Fruit fly (Drosophila melanogaster): ENCODE results near the gene loaf.

loaf gene

dm6 chr3L:11707978-11708632 is 57.9 kb downstream of the loaf start, which contains the start of gene CG11658 (continued):
- TF ChIP-seq Blimp-1 (GFP tag; optimal IDR thresholded peaks at IDR 0.05) (no peak), Gug (GFP tag; IDR thresholded peaks at IDR 0.05) (no peak), Hr39 (GFP tag; optimal IDR thresholded peaks at IDR 0.05) (no peak), net (GFP tag; optimal IDR thresholded peaks at IDR 0.05) (no peak), CG10631 (GFP tag; optimal IDR thresholded peaks at IDR 0.05) (no peak), CG6163 (GFP tag; IDR thresholded peaks at IDR 0.05) (peak; percentile 77), esn (GFP tag; optimal IDR thresholded peaks at IDR 0.05) (no peak), Lpt (GFP tag; optimal IDR thresholded peaks at IDR 0.05) (peak; percentile 42), Smox (GFP tag; optimal IDR thresholded peaks at IDR 0.05) (no peak), CG6276 (GFP tag; optimal IDR thresholded peaks at IDR 0.05) (peak; percentile 12), OdsH (GFP tag; optimal IDR thresholded peaks at IDR 0.05) (no peak), CG11902 (GFP tag; optimal IDR thresholded peaks at IDR 0.05) (no peak), Ets96B (tag; optimal IDR thresholded peaks at IDR 0.05) (peak; percentile 39), CG32006 (GFP tag; optimal IDR thresholded peaks at IDR 0.05) (no peak), vri (GFP tag; optimal IDR thresholded peaks at IDR 0.05) (peak; percentile 37), CG3919 (GFP tag; optimal IDR thresholded peaks at IDR 0.05) (no peak), svp (GFP tag) (no peak), CG8632 (GFP tag; optimal IDR thresholded peaks at IDR 0.05) (no peak), Hr4 (GFP tag; optimal IDR thresholded peaks at IDR 0.05) (no peak), CG11762 (GFP tag; optimal IDR thresholded peaks at IDR 0.05; ENCODE audit: insufficient read depth) (no peak), eg (GFP tag; IDR thresholded peaks at IDR 0.05) (peak; percentile 68; the same call in 2 of the 3 replicates), CG10669 (GFP tag; optimal IDR thresholded peaks at IDR 0.05) (no peak), Sox15 (GFP tag; optimal IDR thresholded peaks at IDR 0.05) (no peak), fd85E (GFP tag; optimal IDR thresholded peaks at IDR 0.05) (peak; percentile 6), CG16779 (tag; optimal IDR thresholded peaks at IDR 0.05) (peak; percentile 57), dac (GFP tag; optimal IDR thresholded peaks at IDR 0.05) (no peak), Eip75B (GFP tag; optimal IDR thresholded peaks at IDR 0.05) (no peak), CG7368 (GFP tag; optimal IDR thresholded peaks at IDR 0.05) (no peak), CG34406 (GFP tag; optimal IDR thresholded peaks at IDR 0.05) (no peak), topi (GFP tag; optimal IDR thresholded peaks at IDR 0.05) (no peak), CG8119 (GFP tag; IDR thresholded peaks at IDR 0.05) (peak; percentile 48; the same call in 2 of the 3 replicates), CG3032 (tag; optimal IDR thresholded peaks at IDR 0.05) (no peak)

- TF ChIP-seq CG4318 (GFP tag; optimal IDR thresholded peaks at IDR 0.05) (no peak), Smox (GFP tag; optimal IDR thresholded peaks at IDR 0.05) (no peak), CG7368 (GFP tag; optimal IDR thresholded peaks at IDR 0.05) (no peak), CG8319 (GFP tag; optimal IDR thresholded peaks at IDR 0.05) (no peak), ss (GFP tag; optimal IDR thresholded peaks at IDR 0.05) (no peak), Hr39 (GFP tag; optimal IDR thresholded peaks at IDR 0.05) (no peak), CG10631 (GFP tag; optimal IDR thresholded peaks at IDR 0.05) (no peak), CG11902 (GFP tag; optimal IDR thresholded peaks at IDR 0.05) (no peak), Hr38 (GFP tag; optimal IDR thresholded peaks at IDR 0.05) (no peak), Ets96B (tag; optimal IDR thresholded peaks at IDR 0.05) (no peak), CG11294 (GFP tag; IDR thresholded peaks at IDR 0.05) (no peak), Sox102F (GFP tag; optimal IDR thresholded peaks at IDR 0.05) (no peak), eg (GFP tag; IDR thresholded peaks at IDR 0.05) (no peak), CG10669 (GFP tag; optimal IDR thresholded peaks at IDR 0.05) (no peak), CG32006 (GFP tag; optimal IDR thresholded peaks at IDR 0.05) (no peak), Hr4 (GFP tag; optimal IDR thresholded peaks at IDR 0.05) (no peak), CG6854 (GFP tag; optimal IDR thresholded peaks at IDR 0.05) (no peak)
Observed at dm6 chr3L:11704902-11705546, 61.0 kb downstream of the loaf start.
